Worm (Caenorhabditis elegans) whole organism, midembryonic: ENCODE measurements around the gene qdpr-1.

Source experiments
- T22C8.4 ChIP-seq: fragments of 200-800 bp; sonication (Bioruptor generic); IDR thresholded peaks from 2 replicates; pipeline ENCODE4 v1.3.6; 2022; ENCODE audit warnings: missing genetic modification characterization, missing compliant biosample characterization
- cog-1 ChIP-seq: sonication (generic microtip); optimal IDR thresholded peaks from 2 replicates; lab custom pipeline; 2016; ENCODE audit warnings: missing genetic modification characterization, missing compliant biosample characterization
- flt-1 ChIP-seq: fragments of 200-800 bp; sonication (Bioruptor generic); IDR thresholded peaks from 2 replicates; pipeline ENCODE4 v1.3.6; 2022; ENCODE audit warnings: missing genetic modification characterization, missing compliant biosample characterization
- tab-1 ChIP-seq: fragments of 200-800 bp; sonication (Bioruptor generic); IDR thresholded peaks from 2 replicates; pipeline ENCODE4 v1.3.6; 2022; ENCODE audit warnings: missing genetic modification characterization, missing compliant biosample characterization
- ztf-29 ChIP-seq: fragments of 200-800 bp; sonication (Bioruptor generic); IDR thresholded peaks from 2 replicates; pipeline ENCODE4 v1.3.6; 2022; ENCODE audit warnings: missing genetic modification reagents, missing genetic modification characterization, missing compliant biosample characterization

ce11 chrIII:13350964-13351363, 42.7 kb upstream of the qdpr-1 start:
- TF ChIP-seq tab-1 (no peak), ztf-29 (GFP tag; lab: Robert Waterston, UW) (no peak), flt-1 (GFP tag; lab: Robert Waterston, UW) (no peak), cog-1 (tag; lab: Kevin White, UChicago) (no peak), T22C8.4 (GFP tag; lab: Robert Waterston, UW) (no peak)
